Fruit fly (Drosophila melanogaster) whole organism, embryonic: ENCODE results near the gene ND-39.
A peak's percentile ranks its signal among the peaks of the same experiment; 100 is the strongest.

Experiments used
- B-H1 ChIP-seq: fragments of 200-800 bp; sonication (Bioruptor generic); IDR thresholded peaks from 3 replicates; pipeline ENCODE4 v1.3.6; 2022; ENCODE audit warnings: missing biosample characterization, missing genetic modification characterization
- Bgb ChIP-seq: fragments of 200-800 bp; sonication (Bioruptor generic); IDR thresholded peaks from 2 replicates; pipeline ENCODE4 v1.3.6; 2022; ENCODE audit warnings: missing biosample characterization, missing genetic modification characterization; ENCODE audit not compliant: partially characterized antibody
- CG10267 ChIP-seq: fragments of 200-800 bp; sonication (Bioruptor generic); optimal IDR thresholded peaks from 2 replicates; lab custom pipeline; 2018; ENCODE audit warnings: missing biosample characterization, mild to moderate bottlenecking, missing genetic modification characterization, moderate library complexity
- CG10366 ChIP-seq: fragments of 200-800 bp; sonication (Bioruptor generic); IDR thresholded peaks from 2 replicates; pipeline ENCODE4 v1.3.6; 2022; ENCODE audit warnings: missing biosample characterization, missing genetic modification characterization
- CG10654 ChIP-seq: fragments of 200-800 bp; sonication (Bioruptor generic); optimal IDR thresholded peaks from 2 replicates; lab custom pipeline; 2016; ENCODE audit warnings: missing biosample characterization, missing genetic modification characterization
- CG10959 ChIP-seq: fragments of 200-800 bp; sonication (Bioruptor generic); IDR thresholded peaks from 2 replicates; pipeline ENCODE4 v1.3.6; 2022; ENCODE audit warnings: missing biosample characterization, missing genetic modification characterization
- CG11560 ChIP-seq: fragments of 200-800 bp; sonication (Bioruptor generic); IDR thresholded peaks from 3 replicates; pipeline ENCODE4 v1.3.6; 2022; ENCODE audit warnings: missing biosample characterization, missing genetic modification characterization
- CG11695 ChIP-seq: fragments of 200-800 bp; sonication (Bioruptor generic); IDR thresholded peaks from 3 replicates; pipeline ENCODE4 v1.3.6; 2022; ENCODE audit warnings: missing biosample characterization, missing genetic modification characterization
- CG12155 ChIP-seq: fragments of 200-800 bp; sonication (Bioruptor generic); optimal IDR thresholded peaks from 3 replicates; lab custom pipeline; 2016; ENCODE audit warnings: missing biosample characterization, missing genetic modification characterization
- CG12769 ChIP-seq: fragments of 200-800 bp; sonication (Bioruptor generic); optimal IDR thresholded peaks from 2 replicates; lab custom pipeline; 2019; ENCODE audit warnings: missing biosample characterization, mild to moderate bottlenecking, missing genetic modification characterization, moderate library complexity
- CG14710 ChIP-seq: fragments of 200-800 bp; sonication (Bioruptor generic); optimal IDR thresholded peaks from 3 replicates; lab custom pipeline; 2019; ENCODE audit warnings: missing biosample characterization, mild to moderate bottlenecking, missing genetic modification characterization, moderate library complexity
- CG17359 ChIP-seq: fragments of 200-800 bp; sonication (Bioruptor generic); optimal IDR thresholded peaks from 3 replicates; lab custom pipeline; 2018; ENCODE audit warnings: missing biosample characterization, mild to moderate bottlenecking, missing genetic modification characterization, moderate library complexity
- CG31365 ChIP-seq: fragments of 200-800 bp; sonication (Bioruptor generic); optimal IDR thresholded peaks from 2 replicates; lab custom pipeline; 2018; ENCODE audit warnings: missing biosample characterization, mild to moderate bottlenecking, missing genetic modification characterization
- CG34422 ChIP-seq: fragments of 200-800 bp; sonication (Bioruptor generic); IDR thresholded peaks from 3 replicates; pipeline ENCODE4 v1.3.6; 2022; ENCODE audit warnings: missing biosample characterization, missing genetic modification characterization
- CG43689 ChIP-seq: fragments of 200-800 bp; sonication (Bioruptor generic); IDR thresholded peaks from 2 replicates; pipeline ENCODE4 v1.3.6; 2022; ENCODE audit warnings: missing biosample characterization, missing genetic modification characterization
- CG8944 ChIP-seq: fragments of 200-800 bp; sonication (Bioruptor generic); optimal IDR thresholded peaks from 3 replicates; lab custom pipeline; 2016; ENCODE audit warnings: missing biosample characterization, missing genetic modification characterization
- CG9609 ChIP-seq: fragments of 200-800 bp; sonication (Bioruptor generic); optimal IDR thresholded peaks from 3 replicates; lab custom pipeline; 2016; ENCODE audit warnings: missing biosample characterization, missing genetic modification characterization
- CoRest ChIP-seq: fragments of 200-800 bp; sonication (Bioruptor generic); optimal IDR thresholded peaks from 3 replicates; lab custom pipeline; 2018; ENCODE audit warnings: missing biosample characterization, mild to moderate bottlenecking, missing genetic modification characterization, moderate library complexity
- CrebB ChIP-seq: fragments of 200-800 bp; sonication (Bioruptor generic); optimal IDR thresholded peaks from 3 replicates; lab custom pipeline; 2018; ENCODE audit warnings: missing biosample characterization, mild to moderate bottlenecking, missing genetic modification characterization
- Dp ChIP-seq: fragments of 200-800 bp; sonication (Bioruptor generic); optimal IDR thresholded peaks from 2 replicates; lab custom pipeline; 2018; ENCODE audit warnings: missing biosample characterization, mild to moderate bottlenecking, missing genetic modification characterization, moderate library complexity
- Drgx ChIP-seq: fragments of 200-800 bp; sonication (Bioruptor generic); IDR thresholded peaks from 2 replicates; pipeline ENCODE4 v1.3.6; 2022; ENCODE audit warnings: missing biosample characterization, missing genetic modification characterization
- E2f1 ChIP-seq: fragments of 200-800 bp; sonication (Bioruptor generic); IDR thresholded peaks from 2 replicates; pipeline ENCODE4 v1.3.6; 2022; ENCODE audit warnings: missing biosample characterization, missing genetic modification characterization
- MBD-R2 ChIP-seq: fragments of 200-800 bp; sonication (Bioruptor generic); IDR thresholded peaks from 2 replicates; pipeline ENCODE4 v1.3.6; 2022; ENCODE audit warnings: missing biosample characterization, missing genetic modification characterization
- Med ChIP-seq: fragments of 200-800 bp; sonication (Bioruptor generic); peaks from one replicate; lab custom pipeline; 2016; ENCODE audit warnings: missing biosample characterization, missing genetic modification characterization, mild to moderate bottlenecking, inconsistent platforms, moderate library complexity
- Nf-YB ChIP-seq: fragments of 200-800 bp; sonication (Bioruptor generic); optimal IDR thresholded peaks from 3 replicates; lab custom pipeline; 2019; ENCODE audit warnings: missing biosample characterization, mild to moderate bottlenecking, missing genetic modification characterization, moderate library complexity
- Ptx1 ChIP-seq: fragments of 200-800 bp; sonication (Bioruptor generic); IDR thresholded peaks from 2 replicates; pipeline ENCODE4 v1.3.6; 2022; ENCODE audit warnings: missing biosample characterization, missing genetic modification characterization
- TFAM ChIP-seq: fragments of 200-800 bp; sonication (Bioruptor generic); optimal IDR thresholded peaks from 2 replicates; lab custom pipeline; 2017; ENCODE audit warnings: missing biosample characterization, missing genetic modification characterization, inconsistent platforms
- Xrp1 ChIP-seq: fragments of 200-800 bp; sonication (Bioruptor generic); IDR thresholded peaks from 2 replicates; pipeline ENCODE4 v1.3.6; 2022; ENCODE audit warnings: missing biosample characterization, missing genetic modification characterization
- abd-A ChIP-seq: fragments of 200-800 bp; sonication (Bioruptor generic); optimal IDR thresholded peaks from 3 replicates; lab custom pipeline; 2019; ENCODE audit warnings: missing biosample characterization, mild to moderate bottlenecking, missing genetic modification characterization, moderate library complexity
- amos ChIP-seq: fragments of 200-800 bp; sonication (Bioruptor generic); IDR thresholded peaks from 2 replicates; pipeline ENCODE4 v1.3.6; 2022; ENCODE audit warnings: missing biosample characterization, missing genetic modification characterization; ENCODE audit not compliant: partially characterized antibody
- bbx ChIP-seq: fragments of 200-800 bp; sonication (Bioruptor generic); IDR thresholded peaks from 2 replicates; pipeline ENCODE4 v1.3.6; 2022; ENCODE audit warnings: missing biosample characterization, missing genetic modification characterization; ENCODE audit not compliant: partially characterized antibody
- dm ChIP-seq: fragments of 200-800 bp; sonication (Bioruptor generic); optimal IDR thresholded peaks from 3 replicates; lab custom pipeline; 2016; ENCODE audit warnings: missing biosample characterization, missing genetic modification characterization
- dmrt99B ChIP-seq: fragments of 200-800 bp; sonication (Bioruptor generic); optimal IDR thresholded peaks from 2 replicates; lab custom pipeline; 2018; ENCODE audit warnings: missing biosample characterization, mild to moderate bottlenecking, missing genetic modification characterization, moderate library complexity
- gfzf ChIP-seq: fragments of 200-800 bp; sonication (Bioruptor generic); optimal IDR thresholded peaks from 2 replicates; lab custom pipeline; 2016; ENCODE audit warnings: missing biosample characterization, mild to moderate bottlenecking, missing genetic modification characterization, moderate library complexity
- gsb ChIP-seq: fragments of 200-800 bp; sonication (Bioruptor generic); IDR thresholded peaks from 2 replicates; pipeline ENCODE4 v1.3.6; 2022; ENCODE audit warnings: missing biosample characterization, missing genetic modification characterization
- h ChIP-seq: fragments of >200 bp; optimal IDR thresholded peaks from 2 replicates; lab custom pipeline; 2017
- hbn ChIP-seq: fragments of 200-800 bp; sonication (Bioruptor generic); IDR thresholded peaks from 2 replicates; pipeline ENCODE4 v1.3.6; 2022; ENCODE audit warnings: missing biosample characterization, missing genetic modification characterization; ENCODE audit not compliant: partially characterized antibody
- hth ChIP-seq: fragments of >200 bp; optimal IDR thresholded peaks from 2 replicates; lab custom pipeline; 2017; ENCODE audit warnings: inconsistent platforms
- kay ChIP-seq: fragments of 200-800 bp; sonication (Bioruptor generic); optimal IDR thresholded peaks from 2 replicates; lab custom pipeline; 2016; ENCODE audit warnings: missing biosample characterization, missing genetic modification characterization
- klu ChIP-seq: fragments of 200-800 bp; sonication (Bioruptor generic); IDR thresholded peaks from 2 replicates; pipeline ENCODE4 v1.3.6; 2022; ENCODE audit warnings: missing biosample characterization, missing genetic modification characterization
- nom ChIP-seq: fragments of 200-800 bp; sonication (Bioruptor generic); optimal IDR thresholded peaks from 2 replicates; lab custom pipeline; 2017; ENCODE audit warnings: missing biosample characterization, missing genetic modification characterization, mild to moderate bottlenecking, moderate library complexity, missing genetic modification reagents
- oc ChIP-seq: fragments of 200-800 bp; sonication (Bioruptor generic); optimal IDR thresholded peaks from 2 replicates; lab custom pipeline; 2018; ENCODE audit warnings: missing biosample characterization, mild to moderate bottlenecking, missing genetic modification characterization, moderate library complexity
- onecut ChIP-seq: fragments of 200-800 bp; sonication (Bioruptor generic); IDR thresholded peaks from 2 replicates; pipeline ENCODE4 v1.3.6; 2022; ENCODE audit warnings: missing biosample characterization, missing genetic modification characterization
- pb ChIP-seq: fragments of 200-800 bp; sonication (Bioruptor generic); optimal IDR thresholded peaks from 3 replicates; lab custom pipeline; 2016; ENCODE audit warnings: missing biosample characterization, missing genetic modification characterization
- sob ChIP-seq: fragments of 200-800 bp; sonication (Bioruptor generic); IDR thresholded peaks from 2 replicates; pipeline ENCODE4 v1.3.6; 2022; ENCODE audit warnings: missing biosample characterization, missing genetic modification characterization
- sqz ChIP-seq: fragments of 200-800 bp; sonication (Bioruptor generic); optimal IDR thresholded peaks from 3 replicates; lab custom pipeline; 2018; ENCODE audit warnings: missing biosample characterization, mild to moderate bottlenecking, missing genetic modification characterization
- trem ChIP-seq: fragments of 200-800 bp; optimal IDR thresholded peaks from 3 replicates; lab custom pipeline; 2019; ENCODE audit warnings: missing biosample characterization, mild to moderate bottlenecking, missing genetic modification characterization, moderate library complexity
- unc-4 ChIP-seq: fragments of 200-800 bp; sonication (Bioruptor generic); IDR thresholded peaks from 2 replicates; pipeline ENCODE4 v1.3.6; 2022; ENCODE audit warnings: missing biosample characterization, missing genetic modification characterization; ENCODE audit not compliant: partially characterized antibody
- vvl ChIP-seq: fragments of 200-800 bp; sonication (Bioruptor generic); IDR thresholded peaks from 2 replicates; pipeline ENCODE4 v1.3.6; 2022; ENCODE audit warnings: missing biosample characterization, missing genetic modification characterization
- zen ChIP-seq: fragments of 200-800 bp; sonication (Bioruptor generic); optimal IDR thresholded peaks from 3 replicates; lab custom pipeline; 2018; ENCODE audit warnings: missing biosample characterization, mild to moderate bottlenecking, missing genetic modification characterization, moderate library complexity

ND-39 gene

DNA sequence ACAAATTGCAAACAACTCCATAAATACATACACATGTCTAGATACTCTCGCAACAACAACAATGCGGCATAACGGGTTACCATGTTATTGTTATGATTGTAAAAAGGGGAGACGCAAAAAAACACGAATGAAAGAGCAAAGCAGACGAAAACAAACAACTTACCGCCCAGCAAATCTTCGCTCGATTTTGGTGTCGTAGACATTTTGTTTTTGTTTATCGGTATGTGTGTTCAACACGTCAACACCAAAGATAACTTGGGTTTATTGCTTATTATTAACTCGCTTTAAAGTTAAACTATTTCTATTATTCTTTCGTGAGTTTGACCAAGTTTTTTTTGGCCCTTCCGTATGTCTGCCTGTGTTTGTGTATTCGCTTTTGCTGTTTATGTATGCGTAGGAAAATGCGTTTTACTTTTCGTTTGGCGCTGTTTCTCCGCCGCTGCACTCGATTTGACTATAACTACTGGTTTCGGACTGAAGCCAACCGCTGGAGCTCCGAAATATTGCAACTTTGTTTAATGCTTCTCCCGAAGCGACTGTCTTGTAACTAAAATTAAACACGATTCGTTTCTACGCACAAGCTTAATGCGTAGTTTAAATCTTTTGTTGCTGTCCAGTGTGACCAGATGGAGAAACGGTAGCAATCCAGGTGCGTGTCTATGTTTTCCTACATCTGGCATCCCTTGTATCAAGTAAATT, 27.1 kb downstream of the ND-39 start, which contains the start of gene BNIP3:
Gene BNIP3 (minus strand): TSS at position 589 of the 699 bp plus-strand sequence.
- TF ChIP-seq oc (peak; percentile 26), CrebB (no peak), CG8944 (GFP tag; lab: Kevin White, UChicago) (no peak), hth (lab: Kevin White, UChicago) (no peak), onecut (GFP tag; lab: Robert Waterston, UW) (peak; percentile 13; the same call in 1 of the 2 replicates), vvl (GFP tag; lab: Robert Waterston, UW) (0 out of 2 replicates have a peak, but pooled peaks have one; percentile 22), CoRest (tag; lab: Kevin White, UChicago) (peak; percentile 27), gfzf (peak; percentile 82), CG10267 (peak; percentile 27), hbn (GFP tag; lab: Robert Waterston, UW) (no peak), B-H1 (GFP tag; lab: Robert Waterston, UW) (no peak), sqz (GFP tag; lab: Kevin White, UChicago) (peak; percentile 69), Bgb (peak; percentile 36; the same call in 1 of the 2 replicates), sob (GFP tag; lab: Robert Waterston, UW) (0 out of 2 replicates have a peak, but pooled peaks have one; percentile 13), nom (GFP tag; lab: Kevin White, UChicago) (peak; percentile 20), Dp (peak; percentile 78), trem (tag; lab: Kevin White, UChicago) (peak; percentile 55), CG17359 (tag; lab: Kevin White, UChicago) (peak; percentile 20), CG43689 (GFP tag; lab: Robert Waterston, UW) (no peak), Xrp1 (GFP tag; lab: Robert Waterston, UW) (no peak), dmrt99B (tag; lab: Kevin White, UChicago) (peak; percentile 13), CG31365 (peak; percentile 8), CG11695 (GFP tag; lab: Robert Waterston, UW) (no peak), CG12769 (tag; lab: Kevin White, UChicago) (peak; percentile 3), gsb (GFP tag; lab: Robert Waterston, UW) (no peak), abd-A (tag; lab: Kevin White, UChicago) (peak; percentile 52), Ptx1 (GFP tag; lab: Robert Waterston, UW) (no peak), klu (GFP tag; lab: Robert Waterston, UW) (no peak), CG9609 (GFP tag; lab: Kevin White, UChicago) (no peak), CG10654 (no peak), amos (GFP tag; lab: Robert Waterston, UW) (peak; percentile 41; the same call in 1 of the 2 replicates), E2f1 (GFP tag; lab: Robert Waterston, UW) (0 out of 2 replicates have a peak, but pooled peaks have one; percentile 17), CG12155 (GFP tag; lab: Kevin White, UChicago) (no peak), dm (GFP tag; lab: Kevin White, UChicago) (no peak), TFAM (GFP tag; lab: Kevin White, UChicago) (no peak), Med (peak; percentile 51), CG34422 (GFP tag; lab: Robert Waterston, UW) (peak; percentile 23; the same call in 1 of the 3 replicates), unc-4 (GFP tag; lab: Robert Waterston, UW) (no peak), MBD-R2 (peak; percentile 23; the same call in 1 of the 2 replicates), CG10366 (GFP tag; lab: Robert Waterston, UW) (no peak), h (lab: Kevin White, UChicago) (no peak), kay (GFP tag; lab: Kevin White, UChicago) (no peak), Drgx (GFP tag; lab: Robert Waterston, UW) (0 out of 2 replicates have a peak, but pooled peaks have one; percentile 2), pb (no peak), CG11560 (no peak), CG14710 (tag; lab: Kevin White, UChicago) (peak; percentile 34), CG10959 (no peak), Nf-YB (GFP tag; lab: Kevin White, UChicago) (peak; percentile 24), zen (tag; lab: Kevin White, UChicago) (peak; percentile 10), bbx (GFP tag; lab: Robert Waterston, UW) (peak; percentile 58)
